Fruit fly (Drosophila melanogaster): ENCODE data around the gene fh.

The fh gene

dm6 chrX:9103308-9104185 lies 45.3 kb downstream of the fh start, which contains the start of gene CG7766 (continued):
- no peak for TF ChIP-seq CG12744 (GFP tag; optimal IDR thresholded peaks at IDR 0.05)

- TF ChIP-seq CG13624 (GFP tag; optimal IDR thresholded peaks at IDR 0.05) (no peak), gt (GFP tag; IDR thresholded peaks at IDR 0.05) (no peak), exex (tag; optimal IDR thresholded peaks at IDR 0.05) (peak; percentile 93)
These were observed 46.7 kb downstream of the fh start for dm6 chrX:9102125-9102524.
